Fruit fly (Drosophila melanogaster): Measurements from ENCODE around the gene CG10654.

The CG10654 gene

dm6 chr3L:12529431-12530007 is 21.9 kb upstream of the CG10654 start (continued):
- peak; percentile 23 for TF ChIP-seq CG14710 (tag; optimal IDR thresholded peaks at IDR 0.05)
- TF ChIP-seq eve (GFP tag; optimal IDR thresholded peaks at IDR 0.05): no peak
- no peak for TF ChIP-seq br (optimal IDR thresholded peaks at IDR 0.05)
- TF ChIP-seq CG12769 (tag; optimal IDR thresholded peaks at IDR 0.05): no peak
- TF ChIP-seq kay (GFP tag; optimal IDR thresholded peaks at IDR 0.05): peak; percentile 34
- peak; percentile 7 for TF ChIP-seq CG1792 (GFP tag; optimal IDR thresholded peaks at IDR 0.05)
- TF ChIP-seq CG12659 (GFP tag; optimal IDR thresholded peaks at IDR 0.05): peak; percentile 21
- no peak for TF ChIP-seq Ets97D (GFP tag; optimal IDR thresholded peaks at IDR 0.05)
- peak; percentile 6; the same call in 1 of the 2 replicates for TF ChIP-seq CG4730 (GFP tag; IDR thresholded peaks at IDR 0.05)
- peak; percentile 41 for TF ChIP-seq en (GFP tag; optimal IDR thresholded peaks at IDR 0.05)
- no peak for TF ChIP-seq maf-S (GFP tag; optimal IDR thresholded peaks at IDR 0.05)
- TF ChIP-seq gro (GFP tag; optimal IDR thresholded peaks at IDR 0.05): no peak
- TF ChIP-seq CG2202 (tag; optimal IDR thresholded peaks at IDR 0.05): peak; percentile 11
- no peak for TF ChIP-seq jing (GFP tag; optimal IDR thresholded peaks at IDR 0.05)
- no peak for TF ChIP-seq CG2129 (GFP tag; IDR thresholded peaks at IDR 0.05; ENCODE audit: partially characterized antibody)
- TF ChIP-seq amos (GFP tag; IDR thresholded peaks at IDR 0.05; ENCODE audit: partially characterized antibody): no peak
- TF ChIP-seq CG4820 (GFP tag; optimal IDR thresholded peaks at IDR 0.05): peak; percentile 18
- no peak for TF ChIP-seq Opbp (GFP tag; IDR thresholded peaks at IDR 0.05; ENCODE audit: partially characterized antibody)
- TF ChIP-seq NC2β (GFP tag; optimal IDR thresholded peaks at IDR 0.05): no peak
- no peak for TF ChIP-seq cad (GFP tag; optimal IDR thresholded peaks at IDR 0.05)
- TF ChIP-seq CG3726 (GFP tag; IDR thresholded peaks at IDR 0.05): peak; percentile 35; the same call in 1 of the 3 replicates
- TF ChIP-seq ssp (GFP tag; IDR thresholded peaks at IDR 0.05): no peak
- no peak for TF ChIP-seq Kr (GFP tag; optimal IDR thresholded peaks at IDR 0.05)
- TF ChIP-seq fd96Cb (tag; optimal IDR thresholded peaks at IDR 0.05): peak; percentile 42
- no peak for TF ChIP-seq sima (GFP tag; optimal IDR thresholded peaks at IDR 0.05)
- peak; percentile 15 for TF ChIP-seq CTCF (GFP tag; optimal IDR thresholded peaks at IDR 0.05)
- no peak for TF ChIP-seq CG16813 (GFP tag; IDR thresholded peaks at IDR 0.05; ENCODE audit: partially characterized antibody)
- peak; percentile 19 for TF ChIP-seq caup (GFP tag; optimal IDR thresholded peaks at IDR 0.05; ENCODE audit: severe bottlenecking)
- peak; percentile 7 for TF ChIP-seq CG15696 (tag; optimal IDR thresholded peaks at IDR 0.05)
- peak; percentile 44 for TF ChIP-seq Sox100B (GFP tag; optimal IDR thresholded peaks at IDR 0.05)
- peak; percentile 26; the same call in 1 of the 3 replicates for TF ChIP-seq B-H1 (GFP tag; IDR thresholded peaks at IDR 0.05)
- TF ChIP-seq prd (optimal IDR thresholded peaks at IDR 0.05): no peak
- peak; percentile 53; the same call in 2 of the 3 replicates for TF ChIP-seq prd (GFP tag; IDR thresholded peaks at IDR 0.05)
- peak; percentile 17 for TF ChIP-seq CG12104 (GFP tag; optimal IDR thresholded peaks at IDR 0.05)
- TF ChIP-seq Mrtf (GFP tag; IDR thresholded peaks at IDR 0.05): no peak
- TF ChIP-seq sd (tag; optimal IDR thresholded peaks at IDR 0.05): no peak
- TF ChIP-seq CG18599 (GFP tag; optimal IDR thresholded peaks at IDR 0.05): peak; percentile 33
- TF ChIP-seq lola (GFP tag; optimal IDR thresholded peaks at IDR 0.05): peak in 1 of 3 experiments; percentile 38
- peak; percentile 60 for TF ChIP-seq CG2712 (tag; optimal IDR thresholded peaks at IDR 0.05)
- peak; percentile 0 for TF ChIP-seq fd64A (GFP tag; optimal IDR thresholded peaks at IDR 0.05)
- TF ChIP-seq btn (GFP tag; optimal IDR thresholded peaks at IDR 0.05): no peak
- peak; percentile 66 for TF ChIP-seq unpg (GFP tag; optimal IDR thresholded peaks at IDR 0.05)
- TF ChIP-seq Deaf1 (tag; optimal IDR thresholded peaks at IDR 0.05): no peak
- peak in 1 of 2 experiments; percentile 60 for TF ChIP-seq Hr51 (GFP tag; optimal IDR thresholded peaks at IDR 0.05)
- TF ChIP-seq Hsf (GFP tag; optimal IDR thresholded peaks at IDR 0.05): peak; percentile 43
- peak in 1 of 2 experiments; percentile 53 for TF ChIP-seq Hr78 (GFP tag; optimal IDR thresholded peaks at IDR 0.05)
- no peak for TF ChIP-seq CG11093 (GFP tag; IDR thresholded peaks at IDR 0.05)
- TF ChIP-seq Blimp-1 (GFP tag; optimal IDR thresholded peaks at IDR 0.05): peak; percentile 61
- TF ChIP-seq stc (GFP tag; IDR thresholded peaks at IDR 0.05): 0 out of 2 replicates have a peak, but pooled peaks have one; percentile 50
- TF ChIP-seq odd (GFP tag; optimal IDR thresholded peaks at IDR 0.05): no peak
